Fruit fly (Drosophila melanogaster) Kc167 (cell line): ENCODE data around the gene Esp.

Experiments
- Myc ChIP-seq: fragments of >200 bp; optimal IDR thresholded peaks from 2 replicates; lab custom pipeline; 2017; ENCODE audit warnings: missing external identifiers
- Sin3A ChIP-seq: fragments of >200 bp; optimal IDR thresholded peaks from 2 replicates; lab custom pipeline; 2018; ENCODE audit warnings: missing external identifiers
- h ChIP-seq: fragments of >200 bp; optimal IDR thresholded peaks from 3 replicates; lab custom pipeline; 2018; ENCODE audit warnings: missing external identifiers
- insv ChIP-seq: fragments of >200 bp; optimal IDR thresholded peaks from 3 replicates; lab custom pipeline; 2018; ENCODE audit warnings: missing external identifiers
- psq ChIP-seq: fragments of >200 bp; optimal IDR thresholded peaks from 2 replicates; lab custom pipeline; 2017; ENCODE audit warnings: missing external identifiers
- ttk ChIP-seq: sonication (Bioruptor generic); optimal IDR thresholded peaks from 2 replicates; lab custom pipeline; 2017; ENCODE audit warnings: missing external identifiers

Esp gene

DNA sequence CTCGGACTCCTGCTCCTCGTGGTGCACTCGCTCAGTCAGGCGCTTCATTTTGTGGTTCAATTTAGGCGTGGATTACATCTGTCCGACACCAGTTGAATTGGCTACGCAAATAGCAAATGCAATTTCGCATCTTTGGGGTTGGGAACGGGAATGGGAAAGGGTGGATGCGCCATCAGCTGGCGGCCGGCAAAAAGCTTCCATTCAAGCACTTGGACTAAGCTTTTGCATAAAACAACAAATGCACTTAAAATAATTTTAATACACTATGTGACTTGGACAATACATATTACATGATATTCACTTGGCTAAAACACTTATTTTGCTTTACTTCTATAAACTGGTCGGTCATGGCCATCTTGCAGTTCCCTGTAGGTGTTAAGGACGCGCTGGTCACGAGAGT, 14.4 kb downstream of the Esp start, which contains the start of gene HDAC11:
Gene HDAC11 (minus strand): TSS at position 101 of the 400 bp plus-strand sequence.
- no peak for TF ChIP-seq psq (lab: Kevin White, UChicago)
- TF ChIP-seq Myc (lab: Kevin White, UChicago) = no peak
- no peak for TF ChIP-seq insv (lab: Kevin White, UChicago)
- TF ChIP-seq h (lab: Kevin White, UChicago) = no peak

DNA sequence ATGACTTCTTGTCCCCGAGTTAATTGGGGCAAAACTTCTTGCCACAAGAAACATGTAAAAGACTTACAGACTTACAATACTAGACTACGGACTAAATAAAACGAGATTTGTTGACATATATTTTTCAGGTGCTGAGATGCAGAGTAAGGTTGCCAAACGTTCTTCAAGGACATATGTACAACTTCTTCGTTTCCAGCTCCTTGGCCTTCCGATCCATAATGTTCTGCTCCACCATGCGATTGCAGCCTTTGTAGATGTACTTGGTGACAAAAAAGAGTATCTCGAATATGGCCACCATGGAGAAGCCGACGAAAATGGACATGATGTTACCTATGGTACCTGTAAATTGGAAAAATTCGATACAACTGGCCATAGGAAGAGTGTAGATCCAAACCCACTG, 15.7 kb downstream of the Esp start, which contains the start of gene CAH4:
Gene CAH4 (minus strand): TSS at position 101 of the 400 bp plus-strand sequence.
- no peak for TF ChIP-seq Myc (lab: Kevin White, UChicago)
- no peak for TF ChIP-seq h (lab: Kevin White, UChicago)
- TF ChIP-seq psq (lab: Kevin White, UChicago) = no peak
- no peak for TF ChIP-seq insv (lab: Kevin White, UChicago)
- TF ChIP-seq Sin3A = no peak
- no peak for TF ChIP-seq ttk (lab: Kevin White, UChicago)

dm6 chr3R:24859701-24860100, 18.0 kb downstream of the Esp start, which contains the start of gene ppk22:
Gene ppk22, minus strand, starts transcription at chr3R:24859801.
- TF ChIP-seq h (lab: Kevin White, UChicago) = no peak
- TF ChIP-seq psq (lab: Kevin White, UChicago) = no peak
- TF ChIP-seq insv (lab: Kevin White, UChicago) = no peak
- TF ChIP-seq ttk (lab: Kevin White, UChicago) = no peak
- TF ChIP-seq Myc (lab: Kevin White, UChicago) = no peak
- TF ChIP-seq Sin3A = no peak

DNA sequence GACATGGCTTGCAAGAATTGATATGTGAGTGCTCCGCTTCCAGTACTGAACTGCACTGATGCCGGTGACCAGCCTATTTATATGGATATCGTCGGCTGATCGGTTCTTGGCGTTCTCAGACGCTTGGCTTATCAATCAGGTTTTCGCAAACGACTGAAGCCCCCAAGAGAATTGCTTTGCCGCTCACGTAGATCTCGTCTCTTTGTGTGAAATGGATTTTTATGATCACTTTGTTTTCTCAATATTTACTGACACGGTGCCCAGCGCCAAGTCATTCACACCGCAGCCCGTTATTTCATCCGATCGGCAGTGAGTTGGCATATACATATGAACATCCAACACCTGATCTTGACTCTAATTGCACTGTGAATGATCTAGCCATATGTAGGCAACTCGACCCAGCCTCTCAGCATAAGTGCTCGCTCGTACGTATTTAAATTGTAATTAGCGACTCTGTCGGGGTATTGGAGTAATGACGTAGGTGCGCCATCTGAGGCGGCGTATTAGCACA, 18.6 kb downstream of the Esp start, which contains the start of gene CG13639:
Gene CG13639 (minus strand): TSS at position 51 of the 511 bp plus-strand sequence.
- TF ChIP-seq Myc (lab: Kevin White, UChicago) (no peak), insv (lab: Kevin White, UChicago) (no peak), h (lab: Kevin White, UChicago) (no peak), Sin3A (no peak), psq (lab: Kevin White, UChicago) (no peak), ttk (lab: Kevin White, UChicago) (no peak)

DNA sequence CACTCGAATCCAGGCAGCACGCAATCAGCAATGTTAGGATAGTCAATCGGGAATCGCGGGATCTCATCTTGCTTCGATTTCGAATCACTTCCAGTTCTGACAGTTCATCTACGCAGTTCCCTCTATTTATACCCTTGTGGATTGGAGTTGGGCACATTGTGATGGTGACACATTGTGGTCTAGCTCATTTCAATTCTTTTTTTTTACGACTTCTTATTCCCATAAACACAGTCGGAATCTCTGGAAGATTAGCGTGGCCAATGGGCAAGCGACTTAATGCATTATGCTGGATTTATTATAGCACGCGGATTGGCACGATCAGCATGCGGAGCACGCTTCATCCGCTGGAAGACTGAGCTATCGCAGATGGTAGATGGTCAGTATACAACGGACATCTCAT, 20.3 kb downstream of the Esp start, which contains the start of gene CG13640:
Gene CG13640 (minus strand): TSS at position 101 of the 400 bp plus-strand sequence.
- TF ChIP-seq h (lab: Kevin White, UChicago) = no peak

DNA sequence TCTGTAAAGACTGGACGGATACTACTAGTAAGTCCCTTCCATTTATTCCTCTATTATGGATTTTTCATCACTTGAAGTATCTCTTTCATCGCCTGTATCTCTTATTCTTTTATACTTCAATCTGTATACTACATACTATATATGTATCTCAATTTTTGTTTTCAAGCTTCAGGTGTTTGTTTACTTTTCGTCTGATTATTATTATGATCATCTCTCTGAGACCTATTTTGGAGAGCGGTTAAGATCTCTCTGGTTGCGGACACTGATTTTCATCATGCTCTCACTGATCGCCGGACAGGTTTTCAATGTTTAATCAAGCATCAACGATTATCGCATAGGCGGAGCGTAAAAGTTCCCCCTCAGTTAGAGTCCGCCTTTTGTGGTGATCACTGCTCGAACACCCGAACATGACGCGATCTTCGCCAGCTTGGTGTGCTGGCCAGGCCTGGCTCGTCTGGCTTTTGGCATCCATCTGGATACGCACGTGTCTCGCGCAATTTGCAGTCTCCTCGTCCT, 20.9 kb downstream of the Esp start, which contains the start of gene CG7016:
Gene CG7016 (plus strand): TSS at position 358 of the 516 bp plus-strand sequence.
- TF ChIP-seq psq (lab: Kevin White, UChicago) (no peak), Myc (lab: Kevin White, UChicago) (no peak), ttk (lab: Kevin White, UChicago) (no peak), insv (lab: Kevin White, UChicago) (no peak), h (lab: Kevin White, UChicago) (no peak), Sin3A (no peak)

dm6 chr3R:24863894-24864293, 22.2 kb downstream of the Esp start:
- no peak for TF ChIP-seq Myc (lab: Kevin White, UChicago)
- no peak for TF ChIP-seq Sin3A

DNA sequence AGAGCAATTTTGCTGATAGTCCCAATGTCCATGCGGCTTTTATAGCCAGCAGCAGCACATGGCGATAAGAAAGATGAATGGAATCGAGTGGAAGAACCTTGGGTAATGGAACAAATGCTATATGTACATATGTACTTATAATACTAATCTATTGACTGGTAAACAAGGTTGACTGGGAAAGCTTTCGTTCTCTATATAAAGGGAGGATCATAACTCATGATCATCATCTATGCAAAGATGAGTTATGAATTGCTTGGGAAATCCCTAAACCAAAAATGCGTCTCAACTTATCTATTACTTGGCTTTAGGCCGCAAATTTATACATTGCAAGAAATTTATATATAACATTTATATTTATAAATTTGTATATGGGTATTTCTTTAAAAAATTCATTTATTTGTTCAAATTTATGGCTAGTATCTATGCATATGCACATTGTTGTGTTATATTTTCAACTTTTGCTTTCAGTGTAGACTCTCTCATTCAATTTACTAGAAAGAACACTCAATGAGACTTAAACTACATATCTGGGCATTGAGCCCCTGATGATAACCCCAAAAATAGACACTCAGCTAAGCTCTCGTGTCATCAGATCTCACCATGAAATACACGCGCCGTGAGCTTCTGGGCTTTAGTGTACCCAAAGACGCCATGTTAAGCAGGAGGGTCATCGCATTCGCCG, 23.1 kb downstream of the Esp start, which contains the start of the genes Srg1 and Elal:
Gene Srg1 (minus strand): TSS at position 14 of the 682 bp plus-strand sequence.
Gene Elal (plus strand): TSS at position 632 of the 682 bp plus-strand sequence.
- no peak for TF ChIP-seq ttk (lab: Kevin White, UChicago)
- TF ChIP-seq Myc (lab: Kevin White, UChicago) = no peak
- TF ChIP-seq Sin3A = no peak
- TF ChIP-seq h (lab: Kevin White, UChicago) = no peak
- TF ChIP-seq insv (lab: Kevin White, UChicago) = no peak
- no peak for TF ChIP-seq psq (lab: Kevin White, UChicago)

DNA sequence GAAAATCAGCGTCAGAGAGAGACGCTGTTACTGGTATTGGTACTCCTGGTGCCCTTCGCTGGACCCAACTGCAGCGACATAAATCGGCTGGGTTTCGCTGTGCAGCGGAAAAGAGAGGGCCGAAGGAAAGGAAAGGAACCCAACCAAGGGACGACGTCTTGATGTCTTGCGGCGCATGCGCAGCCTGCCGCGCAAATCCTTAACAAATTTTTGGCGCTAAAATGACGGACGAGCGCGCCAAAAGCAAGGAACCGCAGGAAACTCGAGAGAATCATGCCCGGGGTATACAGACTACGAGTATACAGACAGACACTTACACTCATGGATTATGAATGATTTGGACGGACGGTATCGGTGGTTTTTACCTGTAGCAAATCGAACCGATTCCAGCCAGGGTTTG, 25.2 kb downstream of the Esp start:
- TF ChIP-seq insv (lab: Kevin White, UChicago) (no peak), ttk (lab: Kevin White, UChicago) (no peak), Myc (lab: Kevin White, UChicago) (no peak), psq (lab: Kevin White, UChicago) (no peak), h (lab: Kevin White, UChicago) (no peak), Sin3A (no peak)

DNA sequence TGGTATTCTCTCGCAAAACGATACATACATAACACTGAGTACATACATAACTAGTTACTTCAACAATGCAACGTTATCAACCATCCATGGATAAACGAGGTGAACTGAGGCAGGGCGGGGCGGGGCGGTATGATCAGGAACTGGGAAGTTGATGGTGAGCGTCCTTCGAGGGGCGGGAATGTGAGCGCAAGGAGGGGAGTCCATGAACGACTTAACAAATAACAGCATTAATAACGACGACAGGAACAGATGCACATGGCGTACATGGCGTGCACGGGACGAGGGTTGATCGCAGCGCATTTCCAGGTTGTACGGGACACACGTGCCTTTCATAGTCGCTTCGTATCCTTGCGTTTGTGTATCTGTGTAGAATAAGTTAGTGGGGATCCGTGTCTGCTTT, 26.2 kb downstream of the Esp start:
- TF ChIP-seq ttk (lab: Kevin White, UChicago) (no peak), h (lab: Kevin White, UChicago) (no peak), psq (lab: Kevin White, UChicago) (no peak), Sin3A (no peak), Myc (lab: Kevin White, UChicago) (no peak), insv (lab: Kevin White, UChicago) (no peak)

- TF ChIP-seq insv (lab: Kevin White, UChicago) = no peak
- no peak for TF ChIP-seq Sin3A
- TF ChIP-seq Myc (lab: Kevin White, UChicago) = no peak
- TF ChIP-seq psq (lab: Kevin White, UChicago) = no peak
- no peak for TF ChIP-seq ttk (lab: Kevin White, UChicago)
- no peak for TF ChIP-seq h (lab: Kevin White, UChicago)
These were observed 28.8 kb downstream of the Esp start, which contains the start of gene CycB3 for dm6 chr3R:24870389-24871048. Gene CycB3, minus strand, starts transcription at chr3R:24870816.
